Worm (Caenorhabditis elegans) whole organism, L4 larva: ENCODE results near the gene C10B5.1.

Experiments
- F10B5.3 ChIP-seq: sonication (generic microtip); optimal IDR thresholded peaks from 2 replicates; lab custom pipeline; 2016; ENCODE audit warnings: mild to moderate bottlenecking, missing genetic modification characterization, missing compliant biosample characterization
- F44E2.7 ChIP-seq: fragments of 200-800 bp; sonication (Bioruptor generic); IDR thresholded peaks from 2 replicates; pipeline ENCODE4 v2.1.2; 2022; ENCODE audit warnings: missing genetic modification characterization, missing compliant biosample characterization
- T26A8.4 ChIP-seq: fragments of 200-800 bp; sonication (Bioruptor generic); IDR thresholded peaks from 2 replicates; pipeline ENCODE4 v1.3.6; 2022; ENCODE audit warnings: missing genetic modification characterization, missing compliant biosample characterization
- Y105C5A.15 ChIP-seq: fragments of 200-800 bp; sonication (Bioruptor generic); IDR thresholded peaks from 2 replicates; pipeline ENCODE4 v1.3.6; 2022; ENCODE audit warnings: missing genetic modification characterization, missing compliant biosample characterization
- ZK546.5 ChIP-seq, 2 experiments: sonication (generic microtip); optimal IDR thresholded peaks; 2 replicates each; lab custom pipeline; 2017; ENCODE audit warnings: missing biosample characterization in 2 of 2, missing genetic modification characterization in 2 of 2
- ama-1 ChIP-seq: fragments of 150-350 bp; optimal IDR thresholded peaks from 2 replicates; lab custom pipeline; 2014; ENCODE audit warnings: inconsistent platforms, mixed read lengths
- arid-1 ChIP-seq: fragments of 200-800 bp; sonication (Bioruptor generic); conservative IDR thresholded peaks from 2 replicates; pipeline ENCODE4 v1.3.6; 2022; ENCODE audit warnings: missing genetic modification reagents, missing genetic modification characterization, missing compliant biosample characterization
- ceh-44 ChIP-seq: fragments of 200-800 bp; sonication (Bioruptor generic); IDR thresholded peaks from 2 replicates; pipeline ENCODE4 v1.3.6; 2022; ENCODE audit warnings: missing genetic modification reagents, missing genetic modification characterization, missing compliant biosample characterization
- ceh-82 ChIP-seq: sonication (generic microtip); optimal IDR thresholded peaks from 2 replicates; lab custom pipeline; 2017; ENCODE audit warnings: missing biosample characterization, missing genetic modification characterization
- ces-1 ChIP-seq: fragments of 150-350 bp; sonication (generic microtip); optimal IDR thresholded peaks from 4 replicates; lab custom pipeline; 2014; ENCODE audit warnings: missing biosample characterization, missing genetic modification reagents, missing genetic modification characterization
- ctbp-1 ChIP-seq: fragments of 200-800 bp; sonication (Bioruptor generic); IDR thresholded peaks from 2 replicates; pipeline ENCODE4 v1.3.6; 2022; ENCODE audit warnings: missing genetic modification reagents, missing genetic modification characterization, missing compliant biosample characterization
- daf-12 ChIP-seq: fragments of 150-350 bp; optimal IDR thresholded peaks from 2 replicates; lab custom pipeline; 2014; ENCODE audit warnings: missing biosample characterization, missing genetic modification reagents, missing genetic modification characterization
- daf-16 ChIP-seq, 3 experiments: sonication (generic microtip); optimal IDR thresholded peaks; 2 replicates each; lab custom pipeline; 2016 to 2017; ENCODE audit warnings: missing genetic modification characterization in 3 of 3, missing genetic modification reagents in 3 of 3, mild to moderate bottlenecking in 2 of 3, missing compliant biosample characterization in 2 of 3, missing biosample characterization in 1 of 3, moderate library complexity in 1 of 3
- gei-8 ChIP-seq: fragments of 200-800 bp; sonication (Bioruptor generic); optimal IDR thresholded peaks from 2 replicates; lab custom pipeline; 2018; ENCODE audit warnings: mild to moderate bottlenecking, missing genetic modification characterization, missing compliant biosample characterization
- hlh-11 ChIP-seq: fragments of 200-800 bp; sonication (Bioruptor generic); optimal IDR thresholded peaks from 2 replicates; lab custom pipeline; 2018; ENCODE audit warnings: mild to moderate bottlenecking, missing genetic modification characterization, missing compliant biosample characterization
- lin-39 ChIP-seq: fragments of 150-350 bp; optimal IDR thresholded peaks from 2 replicates; lab custom pipeline; 2014; ENCODE audit warnings: missing biosample characterization, missing genetic modification reagents, missing genetic modification characterization
- lir-3 ChIP-seq: sonication (generic microtip); optimal IDR thresholded peaks from 2 replicates; lab custom pipeline; 2016; ENCODE audit warnings: mild to moderate bottlenecking, missing genetic modification characterization, missing compliant biosample characterization
- lsy-2 ChIP-seq, 2 experiments: fragments of 150-350 bp in 1 of 2; sonication (generic microtip) in 1 of 2; optimal IDR thresholded peaks; 2 replicates each; lab custom pipeline; 2014 to 2017; ENCODE audit warnings: missing biosample characterization in 2 of 2, missing genetic modification characterization in 2 of 2
- madf-5 ChIP-seq, 2 experiments: fragments of 200-800 bp; sonication (Bioruptor generic); IDR thresholded peaks; 2 replicates each; pipeline ENCODE4 v1.3.6; 2022; ENCODE audit warnings: missing compliant biosample characterization in 2 of 2, missing genetic modification characterization in 2 of 2
- mdl-1 ChIP-seq, 2 experiments: fragments of 150-350 bp in 1 of 2; sonication (generic microtip) in 1 of 2; optimal IDR thresholded peaks; 2 replicates each; lab custom pipeline; 2014 to 2017; ENCODE audit warnings: missing biosample characterization in 2 of 2, missing genetic modification characterization in 2 of 2
- mep-1 ChIP-seq: fragments of 150-350 bp; sonication (generic microtip); optimal IDR thresholded peaks from 3 replicates; lab custom pipeline; 2014; ENCODE audit warnings: missing biosample characterization, missing genetic modification characterization
- mxl-3 ChIP-seq: fragments of 200-800 bp; sonication (Bioruptor generic); optimal IDR thresholded peaks from 2 replicates; lab custom pipeline; 2018; ENCODE audit warnings: mild to moderate bottlenecking, missing genetic modification characterization, missing compliant biosample characterization
- nhr-11 ChIP-seq: fragments of 150-350 bp; optimal IDR thresholded peaks from 2 replicates; lab custom pipeline; 2014; ENCODE audit warnings: missing biosample characterization, missing genetic modification characterization
- nhr-28 ChIP-seq: fragments of 150-350 bp; optimal IDR thresholded peaks from 2 replicates; lab custom pipeline; 2014; ENCODE audit warnings: missing biosample characterization, missing genetic modification characterization
- nhr-41 ChIP-seq: fragments of 200-800 bp; sonication (Bioruptor generic); IDR thresholded peaks from 2 replicates; pipeline ENCODE4 v1.3.6; 2022; ENCODE audit warnings: missing genetic modification reagents, missing genetic modification characterization, missing compliant biosample characterization
- nhr-42 ChIP-seq: fragments of 200-800 bp; sonication (Bioruptor generic); IDR thresholded peaks from 2 replicates; pipeline ENCODE4 v1.3.6; 2022; ENCODE audit warnings: missing genetic modification characterization, missing compliant biosample characterization
- php-3 ChIP-seq: fragments of 200-800 bp; sonication (Bioruptor generic); IDR thresholded peaks from 2 replicates; pipeline ENCODE4 v1.3.6; 2022; ENCODE audit warnings: missing genetic modification reagents, missing genetic modification characterization, missing compliant biosample characterization
- rbr-2 ChIP-seq: sonication (generic microtip); optimal IDR thresholded peaks from 2 replicates; lab custom pipeline; 2016; ENCODE audit warnings: missing genotype, missing genetic modification characterization, missing compliant biosample characterization
- saeg-2 ChIP-seq: fragments of 200-800 bp; sonication (Bioruptor generic); IDR thresholded peaks from 2 replicates; pipeline ENCODE4 v1.3.6; 2022; ENCODE audit warnings: missing genetic modification reagents, missing genetic modification characterization, missing compliant biosample characterization
- sdz-12 ChIP-seq: fragments of 200-800 bp; sonication (Bioruptor generic); optimal IDR thresholded peaks from 2 replicates; lab custom pipeline; 2018; ENCODE audit warnings: mild to moderate bottlenecking, missing genetic modification characterization, missing compliant biosample characterization
- skn-1 ChIP-seq: fragments of 150-350 bp; optimal IDR thresholded peaks from 2 replicates; lab custom pipeline; 2014; ENCODE audit warnings: missing biosample characterization, missing genetic modification characterization
- spr-1 ChIP-seq: sonication (generic microtip); optimal IDR thresholded peaks from 2 replicates; lab custom pipeline; 2016; ENCODE audit warnings: mild to moderate bottlenecking, missing genetic modification characterization, missing compliant biosample characterization
- spr-3 ChIP-seq: fragments of 200-800 bp; sonication (Bioruptor generic); optimal IDR thresholded peaks from 2 replicates; lab custom pipeline; 2018; ENCODE audit warnings: mild to moderate bottlenecking, missing genetic modification characterization, missing compliant biosample characterization
- tra-1 ChIP-seq: fragments of 200-800 bp; sonication (Bioruptor generic); IDR thresholded peaks from 2 replicates; pipeline ENCODE4 v1.3.6; 2022; ENCODE audit warnings: missing genetic modification reagents, missing genetic modification characterization, missing compliant biosample characterization
- zag-1 ChIP-seq: fragments of 150-350 bp; optimal IDR thresholded peaks from 2 replicates; lab custom pipeline; 2014; ENCODE audit warnings: missing biosample characterization, missing genetic modification characterization
- ztf-7 ChIP-seq: fragments of 150-350 bp; optimal IDR thresholded peaks from 2 replicates; lab custom pipeline; 2014; ENCODE audit warnings: missing biosample characterization, missing genetic modification characterization

The C10B5.1 gene

DNA sequence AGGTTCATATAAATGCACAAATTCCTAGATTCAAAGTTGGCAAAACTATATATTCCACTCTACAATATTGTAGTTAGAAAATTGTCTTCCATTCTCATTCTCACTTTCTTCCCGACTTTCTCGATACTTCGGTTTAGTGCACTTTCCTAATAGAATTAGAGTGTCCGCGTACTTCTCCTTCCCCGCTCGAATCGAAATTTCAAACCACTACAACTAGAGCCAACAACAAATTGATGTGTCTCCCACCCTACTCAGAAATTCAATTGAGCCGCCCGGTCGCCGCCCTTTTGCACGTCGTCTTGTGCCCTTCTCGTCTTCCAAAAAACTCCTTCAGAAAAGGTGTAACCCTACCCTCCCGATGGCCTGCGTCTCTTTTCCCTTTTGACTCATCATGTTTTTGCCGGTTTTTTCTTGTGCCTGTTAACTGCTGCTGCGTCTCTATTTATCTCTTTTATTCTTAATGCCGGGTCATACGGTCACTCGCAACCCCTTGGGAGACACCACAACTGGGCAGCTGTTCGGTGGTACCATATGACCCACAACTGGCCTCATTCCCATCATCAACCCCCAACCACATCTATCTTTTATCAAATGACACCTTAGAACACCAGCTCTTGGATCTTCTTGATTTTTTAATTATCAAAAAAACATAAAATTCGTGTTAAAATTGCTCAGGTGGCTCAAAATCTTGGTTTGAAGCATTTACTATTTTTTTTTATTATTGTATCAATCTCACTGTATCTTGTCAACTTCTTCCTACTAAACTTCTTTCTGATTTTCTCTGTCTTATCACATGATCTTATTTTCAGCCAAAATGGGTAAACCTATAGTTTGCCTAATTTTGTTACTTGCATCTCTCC lies 13.3 kb downstream of the C10B5.1 start, which contains the start of gene tag-196 (continued):
- TF ChIP-seq tra-1 (GFP tag; lab: Robert Waterston, UW) (no peak), gei-8 (GFP tag; lab: Kevin White, UChicago) (no peak), ceh-44 (GFP tag; lab: Robert Waterston, UW) (no peak), T26A8.4 (GFP tag; lab: Robert Waterston, UW) (no peak), ztf-7 (tag; lab: Kevin White, UChicago) (no peak), mep-1 (tag; lab: Kevin White, UChicago) (no peak), sdz-12 (GFP tag; lab: Kevin White, UChicago) (no peak), ZK546.5 (tag; optimal IDR thresholded peaks at IDR 0.05; lab: Kevin White, UChicago) (no peak), lir-3 (no peak), nhr-11 (tag; lab: Kevin White, UChicago) (peak; percentile 68), ama-1 (lab: Kevin White, UChicago) (no peak), ces-1 (no peak), arid-1 (GFP tag; lab: Robert Waterston, UW) (no peak), mdl-1 (tag; optimal IDR thresholded peaks at IDR 0.05; lab: Kevin White, UChicago) (no peak), lsy-2 (tag; optimal IDR thresholded peaks at IDR 0.05; lab: Kevin White, UChicago) (peak in 1 of 2 experiments; percentile 14), skn-1 (tag; lab: Kevin White, UChicago) (no peak), zag-1 (tag; lab: Kevin White, UChicago) (no peak), daf-16 (GFP tag; optimal IDR thresholded peaks at IDR 0.05; lab: Kevin White, UChicago) (peak in 1 of 2 experiments; percentile 44), daf-16 (tag; optimal IDR thresholded peaks at IDR 0.05; lab: Kevin White, UChicago) (no peak), F10B5.3 (no peak), F44E2.7 (GFP tag; lab: Robert Waterston, UW) (no peak), Y105C5A.15 (GFP tag; lab: Robert Waterston, UW) (no peak), daf-12 (tag; lab: Kevin White, UChicago) (no peak), madf-5 (GFP tag; IDR thresholded peaks at IDR 0.05; lab: Robert Waterston, UW) (no peak), nhr-28 (peak; percentile 12)

DNA sequence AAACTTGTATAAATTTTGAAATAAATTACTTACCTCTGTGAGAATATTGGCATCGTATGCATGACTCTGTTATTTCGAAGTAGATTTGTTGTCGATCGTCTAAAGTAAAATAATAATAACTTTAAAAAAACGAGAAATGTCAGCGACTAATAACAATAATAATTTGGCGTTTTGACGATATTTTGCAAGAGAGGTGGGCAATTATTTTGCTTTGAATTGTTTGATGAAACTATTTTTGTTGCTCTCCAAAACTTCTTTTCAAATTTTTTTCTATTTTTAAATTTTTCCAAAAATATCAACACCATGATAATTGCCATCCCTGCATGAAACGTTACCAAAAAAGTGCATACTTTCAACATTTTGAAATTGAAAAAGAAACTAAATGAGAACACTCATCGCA lies 18.1 kb downstream of the C10B5.1 start, which contains the start of gene F41E6.7:
TSS of gene F41E6.7 (minus strand) at position 101 of the 400 bp plus-strand sequence.
- TF ChIP-seq lin-39 (tag; lab: Kevin White, UChicago) (no peak), spr-1 (tag; lab: Kevin White, UChicago) (no peak), nhr-41 (GFP tag; lab: Robert Waterston, UW) (no peak), rbr-2 (no peak), spr-3 (GFP tag; lab: Kevin White, UChicago) (no peak), ceh-82 (no peak)

DNA sequence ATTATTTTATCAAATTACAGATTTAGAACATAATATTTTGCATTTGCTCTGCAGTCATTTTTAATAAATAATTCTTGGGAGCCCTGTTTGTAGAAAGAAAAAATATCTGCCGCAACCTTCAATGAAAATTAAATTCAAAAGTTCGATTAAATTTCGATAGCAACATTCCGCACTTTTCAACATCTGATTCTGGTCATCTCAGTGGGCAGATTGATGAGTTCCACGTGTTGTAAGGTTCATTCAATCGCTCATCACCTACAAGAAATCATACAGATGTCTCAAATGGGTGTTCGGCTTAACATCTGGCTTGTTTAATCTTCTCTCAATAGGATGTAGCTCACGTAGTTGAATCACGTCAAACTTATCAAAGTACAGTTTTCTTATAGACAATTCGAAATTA lies 18.9 kb downstream of the C10B5.1 start:
- TF ChIP-seq madf-5 (GFP tag; IDR thresholded peaks at IDR 0.05; lab: Robert Waterston, UW): no peak
- TF ChIP-seq daf-16 (GFP tag; optimal IDR thresholded peaks at IDR 0.05; lab: Kevin White, UChicago): no peak
- TF ChIP-seq daf-16 (tag; optimal IDR thresholded peaks at IDR 0.05; lab: Kevin White, UChicago): no peak
- no peak for TF ChIP-seq saeg-2 (GFP tag; lab: Robert Waterston, UW)
- TF ChIP-seq ceh-82: no peak

DNA sequence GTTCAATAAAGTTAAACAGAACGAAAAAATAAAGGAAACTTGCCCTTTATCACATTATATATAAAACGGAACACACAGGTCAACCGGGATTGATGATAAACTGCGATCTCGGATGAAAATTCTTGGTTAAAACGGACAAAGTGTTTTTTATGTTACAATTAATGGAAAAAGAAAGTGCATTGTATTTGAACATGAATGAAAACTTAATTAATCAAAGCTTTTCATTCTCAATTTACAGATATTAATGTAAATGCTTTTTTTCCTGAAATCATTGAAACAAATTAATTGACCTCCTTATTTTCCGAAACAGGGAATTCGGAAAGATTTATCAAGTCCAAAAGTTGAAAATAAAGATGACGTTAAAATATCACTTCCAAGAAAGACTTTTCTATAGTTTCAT lies 20.4 kb downstream of the C10B5.1 start, which contains the start of gene F41E6.8:
TSS of gene F41E6.8 (minus strand) at position 101 of the 400 bp plus-strand sequence.
- no peak for TF ChIP-seq mxl-3
- TF ChIP-seq php-3 (GFP tag; lab: Robert Waterston, UW): no peak
- TF ChIP-seq hlh-11 (tag; lab: Kevin White, UChicago): no peak
- TF ChIP-seq daf-12 (tag; lab: Kevin White, UChicago): no peak
- TF ChIP-seq spr-1 (tag; lab: Kevin White, UChicago): no peak
- TF ChIP-seq ctbp-1 (GFP tag; lab: Robert Waterston, UW): no peak
- TF ChIP-seq nhr-42 (GFP tag; lab: Robert Waterston, UW): no peak
